Fruit fly (Drosophila melanogaster) Kc167 (cell line): ENCODE results near the gene Rrp5.

Experiments
- Myc ChIP-seq: fragments of >200 bp; optimal IDR thresholded peaks from 2 replicates; lab custom pipeline; 2017; ENCODE audit warnings: missing external identifiers
- Sin3A ChIP-seq: fragments of >200 bp; optimal IDR thresholded peaks from 2 replicates; lab custom pipeline; 2018; ENCODE audit warnings: missing external identifiers
- h ChIP-seq: fragments of >200 bp; optimal IDR thresholded peaks from 3 replicates; lab custom pipeline; 2018; ENCODE audit warnings: missing external identifiers
- insv ChIP-seq: fragments of >200 bp; optimal IDR thresholded peaks from 3 replicates; lab custom pipeline; 2018; ENCODE audit warnings: missing external identifiers
- psq ChIP-seq: fragments of >200 bp; optimal IDR thresholded peaks from 2 replicates; lab custom pipeline; 2017; ENCODE audit warnings: missing external identifiers
- ttk ChIP-seq: sonication (Bioruptor generic); optimal IDR thresholded peaks from 2 replicates; lab custom pipeline; 2017; ENCODE audit warnings: missing external identifiers

The Rrp5 gene

DNA sequence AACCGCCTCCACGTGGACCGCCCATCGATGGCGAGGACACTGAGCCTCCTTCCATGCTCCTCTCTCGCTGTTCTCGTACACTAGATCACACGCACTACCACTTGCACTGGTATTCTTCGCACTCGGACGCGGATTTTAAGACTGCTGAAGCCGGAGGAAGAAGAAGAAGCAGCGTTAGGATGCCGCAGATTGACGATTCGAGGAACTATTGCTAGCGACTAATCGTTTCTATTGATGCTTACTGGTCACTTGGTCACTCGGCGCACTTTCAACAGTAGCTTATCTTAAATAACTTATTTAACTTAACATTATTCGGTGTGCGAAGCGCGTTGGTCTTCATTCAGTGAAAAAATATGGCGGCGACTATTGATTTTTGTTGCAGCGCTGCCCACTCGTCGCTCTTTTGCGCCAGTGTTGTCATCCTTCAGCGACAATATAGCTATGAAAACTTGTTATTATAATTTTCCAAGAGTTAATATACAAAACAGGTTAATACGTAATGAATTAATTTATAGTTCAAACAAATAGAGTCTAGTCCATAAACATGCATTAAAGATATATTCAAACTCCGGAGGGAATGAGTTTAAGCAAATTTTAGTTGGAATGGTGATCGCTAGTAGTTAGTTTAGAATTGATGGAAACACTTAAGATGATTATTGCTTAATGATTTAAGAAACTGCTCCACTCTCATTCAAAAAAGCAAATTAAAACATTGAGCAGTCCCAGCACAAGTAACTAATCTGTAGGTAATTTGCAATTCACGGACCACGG lies 15.5 kb upstream of the Rrp5 start, which contains the start of the genes CG5746 and CG6454:
TSS of gene CG5746 (minus strand) at position 372 of the 771 bp plus-strand sequence.
TSS of gene CG6454 (plus strand) at position 763 of the 771 bp plus-strand sequence.
- TF ChIP-seq ttk (lab: Kevin White, UChicago) (no peak), h (lab: Kevin White, UChicago) (no peak), insv (lab: Kevin White, UChicago) (no peak), Sin3A (lab: Kevin White, UChicago) (no peak), Myc (lab: Kevin White, UChicago) (no peak), psq (lab: Kevin White, UChicago) (no peak)

DNA sequence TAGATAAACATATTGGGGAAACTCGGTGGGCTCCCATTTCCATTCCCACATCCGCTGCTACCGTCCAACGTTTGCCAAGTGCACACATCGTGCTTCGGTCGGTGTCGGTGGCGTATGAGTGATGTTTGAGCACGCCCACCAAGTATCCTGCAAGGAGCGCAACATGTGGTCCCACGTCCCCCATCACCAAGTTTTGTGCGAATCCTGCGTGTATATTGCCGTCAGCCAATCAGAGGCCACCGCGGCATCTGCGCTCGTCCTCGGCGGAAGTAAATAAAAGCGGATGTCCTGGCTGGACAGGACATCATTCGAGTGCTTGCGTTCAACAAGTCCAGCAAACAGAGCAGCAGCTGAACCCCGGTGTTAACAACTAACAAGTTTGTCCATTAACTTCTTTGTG lies 8.1 kb upstream of the Rrp5 start, which contains the start of gene Ms:
TSS of gene Ms (plus strand) at position 301 of the 400 bp plus-strand sequence.
- TF ChIP-seq h (lab: Kevin White, UChicago) (no peak), Myc (lab: Kevin White, UChicago) (no peak), insv (lab: Kevin White, UChicago) (no peak), ttk (lab: Kevin White, UChicago) (no peak), Sin3A (lab: Kevin White, UChicago) (no peak), psq (lab: Kevin White, UChicago) (no peak)

DNA sequence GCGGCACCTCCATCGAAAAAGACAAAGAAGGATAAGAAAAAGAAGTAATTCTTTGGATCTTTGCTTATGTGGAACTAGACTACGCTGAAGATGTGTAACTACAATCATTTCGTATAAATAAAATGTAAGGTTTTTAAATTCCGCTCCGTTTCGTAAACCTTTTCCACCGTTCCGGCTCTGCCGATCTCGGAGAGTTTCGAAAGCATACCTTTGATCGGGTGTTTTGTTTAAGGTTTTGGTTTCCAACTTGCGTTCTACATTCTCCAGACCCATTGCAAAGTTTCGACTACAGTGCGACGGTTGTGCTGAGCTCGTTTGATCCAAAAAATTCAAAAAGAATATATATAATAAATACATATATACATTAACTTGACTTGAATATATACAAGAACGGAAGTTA lies 3.5 kb upstream of the Rrp5 start, which contains the start of gene CG6432:
TSS of gene CG6432 (plus strand) at position 301 of the 400 bp plus-strand sequence.
- TF ChIP-seq Myc (lab: Kevin White, UChicago) (no peak), ttk (lab: Kevin White, UChicago) (no peak), insv (lab: Kevin White, UChicago) (no peak), Sin3A (lab: Kevin White, UChicago) (no peak), h (lab: Kevin White, UChicago) (no peak), psq (lab: Kevin White, UChicago) (no peak)

DNA sequence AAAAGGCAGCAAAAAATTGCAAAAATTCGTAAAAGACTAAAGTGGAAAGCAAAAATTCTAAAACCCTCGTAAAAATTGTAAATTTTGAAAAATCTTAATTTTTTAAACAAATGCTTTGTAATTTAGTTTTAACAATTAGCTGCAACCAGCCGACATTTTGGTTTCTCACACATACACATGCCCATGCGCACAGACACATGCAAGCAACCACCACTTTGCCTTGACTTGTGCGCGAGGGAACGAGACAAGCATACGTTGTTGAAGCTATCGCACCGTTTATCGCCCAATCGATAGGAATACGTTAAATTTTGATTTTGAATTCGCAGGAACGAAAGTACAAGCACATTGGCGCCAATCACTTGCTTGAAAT lies 12.8 kb downstream of the Rrp5 start:
- TF ChIP-seq insv (lab: Kevin White, UChicago) (no peak), psq (lab: Kevin White, UChicago) (no peak), Myc (lab: Kevin White, UChicago) (no peak), h (lab: Kevin White, UChicago) (no peak), Sin3A (lab: Kevin White, UChicago) (no peak), ttk (lab: Kevin White, UChicago) (no peak)

DNA sequence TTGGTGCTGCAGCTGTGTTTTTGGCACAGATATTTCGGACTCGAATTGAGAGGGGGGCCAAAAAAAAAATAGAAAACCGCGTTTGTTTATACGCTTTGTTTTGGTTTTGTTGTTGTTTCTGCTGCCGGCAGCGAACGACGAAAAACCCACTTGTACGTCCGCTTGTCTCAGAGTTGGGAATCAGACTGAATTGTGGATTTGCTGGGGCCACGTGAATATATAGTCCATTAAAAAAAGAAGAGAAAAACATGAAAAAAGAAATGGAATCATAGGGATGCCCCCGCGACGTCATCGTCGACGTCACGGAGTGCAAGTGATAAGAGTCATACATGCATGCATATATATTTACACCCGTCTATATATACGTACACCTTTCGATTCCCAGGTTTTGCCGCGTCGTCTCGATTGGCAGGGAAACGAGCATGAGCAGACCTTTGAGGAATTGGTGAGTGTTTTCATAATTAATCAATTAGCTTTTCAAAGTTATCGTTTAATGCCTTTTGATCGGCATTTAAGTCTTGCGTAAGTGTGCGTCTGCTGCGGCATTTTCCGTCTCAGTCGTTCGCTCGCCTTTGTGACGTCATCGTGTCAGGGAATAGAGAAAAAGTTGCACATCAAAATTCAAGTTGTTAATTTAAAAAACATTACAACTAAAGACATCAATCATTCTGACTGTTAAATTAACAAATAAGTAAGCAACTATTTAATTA lies 13.3 kb downstream of the Rrp5 start:
- TF ChIP-seq h (lab: Kevin White, UChicago) (no peak), Myc (lab: Kevin White, UChicago) (no peak), insv (lab: Kevin White, UChicago) (no peak), psq (lab: Kevin White, UChicago) (no peak)

DNA sequence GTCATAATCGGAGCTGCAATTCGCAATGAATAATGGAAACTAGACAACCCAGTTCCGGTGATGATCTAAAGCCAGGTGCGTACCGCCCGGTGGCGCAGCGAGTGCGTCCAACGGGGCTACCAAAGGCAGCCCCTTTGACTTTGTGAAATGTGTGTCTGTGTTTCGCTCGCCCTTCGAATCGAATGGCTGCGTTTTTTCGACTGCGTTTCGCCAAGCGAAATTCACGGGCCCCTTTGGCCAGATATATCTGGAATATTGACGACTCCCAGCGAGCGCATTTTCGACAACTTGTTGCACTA lies 14.1 kb downstream of the Rrp5 start:
- TF ChIP-seq Sin3A (lab: Kevin White, UChicago), result no peak
- TF ChIP-seq h (lab: Kevin White, UChicago), result no peak
- TF ChIP-seq psq (lab: Kevin White, UChicago), result no peak
- TF ChIP-seq Myc (lab: Kevin White, UChicago), result no peak
- TF ChIP-seq insv (lab: Kevin White, UChicago), result no peak
- TF ChIP-seq ttk (lab: Kevin White, UChicago), result no peak

DNA sequence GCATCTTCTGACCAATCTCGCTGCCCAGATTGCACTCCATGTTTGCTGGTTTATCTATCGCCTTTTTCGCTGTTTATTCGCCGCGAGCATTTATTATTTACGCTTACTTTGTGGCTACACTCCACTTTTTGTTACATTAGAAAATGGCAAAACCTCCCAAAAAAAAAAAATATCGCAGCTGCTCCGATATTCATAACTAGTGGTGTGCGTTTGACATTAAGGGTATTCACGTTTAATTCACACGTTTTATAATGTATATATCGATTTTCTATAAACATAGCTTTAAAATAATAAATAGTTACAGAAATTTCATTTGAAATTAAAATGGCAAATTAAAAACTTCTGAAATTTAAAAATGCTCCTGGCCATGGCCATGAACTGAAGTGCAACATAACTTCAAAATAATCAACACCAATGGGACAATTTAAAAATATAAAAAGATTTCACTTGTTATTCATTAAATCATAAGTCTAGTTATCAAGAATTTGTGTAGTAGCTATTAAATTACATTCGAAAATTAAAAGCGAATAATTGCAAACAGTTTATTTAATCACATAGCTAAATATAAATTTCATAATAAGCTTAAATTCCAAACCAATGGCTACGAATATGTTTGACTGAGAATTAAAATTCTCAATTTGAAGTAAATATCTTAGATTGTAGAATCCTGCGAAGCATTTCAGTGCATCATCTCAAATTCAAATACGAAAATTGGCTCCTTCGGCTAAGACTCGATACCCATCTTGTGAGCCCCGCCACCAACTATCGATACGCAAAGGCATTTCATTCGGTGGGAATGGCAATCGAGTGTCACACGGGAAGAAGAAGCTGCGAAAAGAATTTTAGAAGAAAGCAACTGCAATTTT lies 14.7 kb downstream of the Rrp5 start, which contains the start of the genes Nab2 and BRWD3:
TSS of gene Nab2 (minus strand) at position 203 of the 866 bp plus-strand sequence.
TSS of gene BRWD3 (plus strand) at position 784 of the 866 bp plus-strand sequence.
- TF ChIP-seq insv (lab: Kevin White, UChicago) (no peak), psq (lab: Kevin White, UChicago) (no peak), Myc (lab: Kevin White, UChicago) (no peak), h (lab: Kevin White, UChicago) (no peak), ttk (lab: Kevin White, UChicago) (no peak), Sin3A (lab: Kevin White, UChicago) (no peak)

DNA sequence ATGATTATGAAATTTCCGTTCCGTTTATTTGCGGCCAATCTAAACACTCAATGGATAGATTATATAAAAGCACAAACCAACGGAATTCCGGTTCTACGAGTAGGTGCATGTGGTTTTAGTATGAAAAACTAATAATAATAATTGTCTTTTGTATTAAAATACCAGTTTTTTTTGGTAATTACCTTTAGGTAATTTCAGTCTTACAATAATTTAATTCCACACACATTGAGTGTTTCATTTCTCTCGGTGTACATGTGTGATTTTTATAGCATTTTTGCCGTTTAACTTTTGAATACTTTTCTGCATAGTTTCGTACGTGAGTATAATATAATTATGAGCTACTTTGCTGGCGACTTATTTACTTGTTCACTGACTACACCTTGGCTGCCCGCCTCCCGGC lies 30.1 kb downstream of the Rrp5 start:
- TF ChIP-seq ttk (lab: Kevin White, UChicago), result no peak
- no peak for TF ChIP-seq insv (lab: Kevin White, UChicago)
- TF ChIP-seq Sin3A (lab: Kevin White, UChicago), result no peak
- no peak for TF ChIP-seq h (lab: Kevin White, UChicago)
- TF ChIP-seq psq (lab: Kevin White, UChicago), result no peak
- TF ChIP-seq Myc (lab: Kevin White, UChicago), result no peak

DNA sequence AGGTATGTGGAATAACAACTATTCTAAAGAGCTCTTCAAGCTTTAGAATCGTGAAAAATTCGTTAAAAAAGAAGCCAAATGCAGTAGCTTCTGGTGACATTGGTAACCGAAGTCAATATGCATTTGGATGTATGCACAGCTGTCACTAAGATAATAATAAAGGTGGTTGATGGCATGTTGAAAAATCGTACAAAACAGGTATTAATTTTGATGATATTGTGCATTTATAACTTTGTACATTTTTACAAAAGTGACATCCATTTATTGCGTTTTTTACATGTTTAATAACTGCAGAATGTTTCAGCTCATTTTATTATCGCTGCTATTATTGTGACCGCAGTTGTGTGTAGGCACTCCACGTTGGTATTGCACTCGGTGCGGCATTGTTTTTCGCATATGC lies 31.6 kb downstream of the Rrp5 start:
- TF ChIP-seq psq (lab: Kevin White, UChicago) (no peak), ttk (lab: Kevin White, UChicago) (no peak), Myc (lab: Kevin White, UChicago) (no peak), Sin3A (lab: Kevin White, UChicago) (no peak), insv (lab: Kevin White, UChicago) (no peak), h (lab: Kevin White, UChicago) (no peak)

DNA sequence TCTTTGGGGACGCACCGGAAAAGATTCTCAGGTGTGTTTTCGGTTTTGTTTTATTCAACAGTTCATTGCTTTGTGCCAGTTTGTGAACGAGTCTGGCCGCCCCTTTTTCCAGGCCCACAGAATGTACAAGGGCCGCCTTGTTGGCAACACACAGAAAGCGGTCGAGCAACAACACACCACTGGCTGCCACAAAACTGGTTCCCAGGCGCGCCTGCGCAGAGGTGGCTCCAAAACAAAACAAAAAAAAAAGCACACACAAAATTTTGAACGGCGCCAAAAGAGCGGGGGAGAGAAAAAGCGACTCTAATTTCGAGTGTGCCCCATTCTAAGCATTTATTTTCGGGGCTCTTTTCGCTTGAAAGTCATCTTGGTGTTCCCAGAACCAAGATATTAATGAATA lies 34.0 kb downstream of the Rrp5 start:
- no peak for TF ChIP-seq ttk (lab: Kevin White, UChicago)
- TF ChIP-seq Sin3A (lab: Kevin White, UChicago), result no peak
- TF ChIP-seq h (lab: Kevin White, UChicago), result no peak
- TF ChIP-seq psq (lab: Kevin White, UChicago), result no peak
- TF ChIP-seq insv (lab: Kevin White, UChicago), result no peak
- TF ChIP-seq Myc (lab: Kevin White, UChicago), result no peak
